Fruit fly (Drosophila melanogaster) whole organism, embryonic: Measurements from ENCODE around the gene in.

Experiments used
- CG13424 ChIP-seq: fragments of 200-800 bp; sonication (Bioruptor generic); optimal IDR thresholded peaks from 2 replicates; lab custom pipeline; 2019; ENCODE audit warnings: missing biosample characterization, mild to moderate bottlenecking, missing genetic modification characterization, moderate library complexity
- CG7271 ChIP-seq: fragments of 200-800 bp; sonication (Bioruptor generic); optimal IDR thresholded peaks from 2 replicates; lab custom pipeline; 2018; ENCODE audit warnings: missing biosample characterization, mild to moderate bottlenecking, missing genetic modification characterization, moderate library complexity
- Dfd ChIP-seq, 2 experiments: fragments of >200 bp; optimal IDR thresholded peaks; 2 replicates each; lab custom pipeline; 2017; ENCODE audit warnings: missing biosample characterization in 2 of 2, missing genetic modification characterization in 2 of 2
- Meics ChIP-seq: fragments of 200-800 bp; sonication (Bioruptor generic); optimal IDR thresholded peaks from 2 replicates; lab custom pipeline; 2017; ENCODE audit warnings: missing biosample characterization, mild to moderate bottlenecking, missing genetic modification characterization
- Rx ChIP-seq: fragments of 200-800 bp; sonication (Bioruptor generic); IDR thresholded peaks from 2 replicates; pipeline ENCODE4 v1.3.6; 2022; ENCODE audit warnings: missing biosample characterization, missing genetic modification characterization
- grn ChIP-seq: fragments of 200-800 bp; sonication (Bioruptor generic); optimal IDR thresholded peaks from 3 replicates; lab custom pipeline; 2017; ENCODE audit warnings: missing biosample characterization, missing genetic modification characterization
- p53 ChIP-seq: fragments of 200-800 bp; sonication (Bioruptor generic); optimal IDR thresholded peaks from 2 replicates; lab custom pipeline; 2016; ENCODE audit warnings: missing biosample characterization, missing genetic modification characterization
- prd ChIP-seq, 3 experiments: fragments of >200 bp in 2 of 3; fragments of 200-800 bp in 1 of 3; sonication (Bioruptor generic) in 1 of 3; optimal IDR thresholded peaks in 2 of 3; IDR thresholded peaks in 1 of 3; 2 replicates in 2 of 3; 3 replicates in 1 of 3; pipeline versions ENCODE4 v1.3.6 to Lab custom; 2017 to 2022; ENCODE audit warnings: missing biosample characterization in 1 of 3, missing genetic modification characterization in 1 of 3
- psq ChIP-seq: fragments of 200-800 bp; sonication (Bioruptor generic); optimal IDR thresholded peaks from 2 replicates; lab custom pipeline; 2017; ENCODE audit warnings: missing biosample characterization, missing genetic modification characterization
- salm ChIP-seq: fragments of 200-800 bp; sonication (Bioruptor generic); optimal IDR thresholded peaks from 2 replicates; lab custom pipeline; 2018; ENCODE audit warnings: missing biosample characterization, mild to moderate bottlenecking, missing genetic modification characterization
- usp ChIP-seq: fragments of >200 bp; optimal IDR thresholded peaks from 2 replicates; lab custom pipeline; 2017; ENCODE audit warnings: missing biosample characterization, missing genetic modification characterization

dm6 chr3L:20320044-20320443 lies 47.0 kb upstream of the in start:
- TF ChIP-seq salm (tag; lab: Kevin White, UChicago) (no peak), grn (GFP tag; lab: Kevin White, UChicago) (no peak), CG7271 (tag; lab: Kevin White, UChicago) (no peak), prd (optimal IDR thresholded peaks at IDR 0.05; lab: Kevin White, UChicago) (no peak), prd (GFP tag; IDR thresholded peaks at IDR 0.05; lab: Robert Waterston, UW) (no peak), CG13424 (tag; lab: Kevin White, UChicago) (no peak), psq (GFP tag; lab: Kevin White, UChicago) (no peak), usp (GFP tag; lab: Kevin White, UChicago) (no peak), Rx (GFP tag; lab: Robert Waterston, UW) (no peak), p53 (GFP tag; lab: Kevin White, UChicago) (no peak), Meics (GFP tag; lab: Kevin White, UChicago) (no peak), Dfd (GFP tag; optimal IDR thresholded peaks at IDR 0.05; lab: Kevin White, UChicago) (no peak)
